Worm (Caenorhabditis elegans): ENCODE results near the gene srd-12.

srd-12 gene

ce11 chrIV:5658225-5658624, 28.2 kb upstream of the srd-12 start:
- TF ChIP-seq dao-5 (tag; optimal IDR thresholded peaks at IDR 0.05) (no peak), him-1 (tag; optimal IDR thresholded peaks at IDR 0.05) (no peak), W03F9.2 (tag; optimal IDR thresholded peaks at IDR 0.05) (no peak)

DNA sequence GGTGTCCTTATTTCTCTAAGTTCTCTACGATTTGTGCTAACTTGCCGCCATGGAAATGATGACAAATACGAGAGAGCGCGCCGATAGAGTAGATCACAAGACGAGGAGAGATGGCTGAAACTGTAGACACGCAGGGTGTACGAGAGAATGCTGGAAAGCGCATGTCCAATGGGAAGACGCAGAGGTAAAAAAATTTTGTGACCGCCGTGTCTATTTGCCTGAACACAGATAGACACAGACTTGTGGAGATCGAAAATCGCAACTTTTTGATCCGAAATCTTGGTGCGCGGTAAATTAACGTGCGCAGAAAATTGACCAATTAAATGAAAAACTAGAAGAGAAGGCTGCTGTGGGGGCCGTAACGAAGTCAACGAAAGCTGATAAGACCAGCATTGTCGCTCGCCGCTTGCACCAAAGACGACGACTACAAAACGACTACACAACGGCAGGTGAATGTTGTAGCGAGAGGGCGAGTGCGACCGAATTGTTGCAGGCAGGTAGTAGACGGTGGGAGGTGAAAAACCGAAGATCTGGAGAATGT, 27.1 kb upstream of the srd-12 start:
- TF ChIP-seq W03F9.2 (tag; optimal IDR thresholded peaks at IDR 0.05) (no peak), dao-5 (tag; optimal IDR thresholded peaks at IDR 0.05) (no peak), him-1 (tag; optimal IDR thresholded peaks at IDR 0.05) (no peak)

DNA sequence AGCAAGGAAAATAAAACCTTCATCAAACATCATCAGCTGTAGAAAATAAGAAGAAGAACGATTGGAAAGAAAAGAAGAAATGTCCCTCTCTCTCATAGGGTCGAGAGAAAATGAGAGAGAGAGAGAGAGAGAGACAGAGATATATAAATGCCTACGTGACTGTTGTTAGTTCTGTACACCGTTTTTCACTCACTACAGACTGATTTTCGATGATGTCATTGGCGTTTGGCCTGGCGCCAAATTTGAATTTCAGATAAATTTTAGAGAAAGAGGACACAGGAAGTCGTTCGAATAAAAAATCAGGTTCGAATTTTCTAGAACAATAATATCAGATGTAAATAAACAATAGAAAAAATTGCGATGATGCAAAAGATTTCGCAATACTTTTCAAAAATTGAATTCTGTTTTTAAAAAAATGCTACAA, 25.9 kb upstream of the srd-12 start:
- TF ChIP-seq dao-5 (tag; optimal IDR thresholded peaks at IDR 0.05), result no peak
- TF ChIP-seq W03F9.2 (tag; optimal IDR thresholded peaks at IDR 0.05), result no peak
- no peak for TF ChIP-seq him-1 (tag; optimal IDR thresholded peaks at IDR 0.05)

DNA sequence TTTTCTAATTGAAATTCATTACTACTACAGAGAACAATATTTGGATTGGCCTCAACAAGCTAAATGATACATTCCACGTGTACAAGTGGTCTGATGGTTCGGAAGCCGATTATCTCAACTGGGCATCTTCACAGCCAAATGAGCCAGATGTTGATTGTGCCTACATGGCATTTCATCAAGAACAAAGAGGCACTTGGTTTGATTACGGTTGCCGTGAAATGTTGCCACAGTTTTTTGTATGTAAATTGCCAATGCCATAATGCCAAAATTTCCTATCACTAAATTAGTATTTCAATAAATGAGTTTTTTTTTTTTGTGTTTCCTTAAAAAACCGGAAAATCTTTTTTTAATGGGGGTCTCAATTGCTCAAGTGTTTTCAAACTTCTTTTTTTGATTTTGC, 24.6 kb upstream of the srd-12 start:
- TF ChIP-seq W03F9.2 (tag; optimal IDR thresholded peaks at IDR 0.05) (no peak), dao-5 (tag; optimal IDR thresholded peaks at IDR 0.05) (no peak), him-1 (tag; optimal IDR thresholded peaks at IDR 0.05) (no peak)

- TF ChIP-seq dao-5 (tag; optimal IDR thresholded peaks at IDR 0.05) (no peak), him-1 (tag; optimal IDR thresholded peaks at IDR 0.05) (no peak), W03F9.2 (tag; optimal IDR thresholded peaks at IDR 0.05) (no peak)
These were observed 24.1 kb upstream of the srd-12 start for ce11 chrIV:5654203-5654602.

DNA sequence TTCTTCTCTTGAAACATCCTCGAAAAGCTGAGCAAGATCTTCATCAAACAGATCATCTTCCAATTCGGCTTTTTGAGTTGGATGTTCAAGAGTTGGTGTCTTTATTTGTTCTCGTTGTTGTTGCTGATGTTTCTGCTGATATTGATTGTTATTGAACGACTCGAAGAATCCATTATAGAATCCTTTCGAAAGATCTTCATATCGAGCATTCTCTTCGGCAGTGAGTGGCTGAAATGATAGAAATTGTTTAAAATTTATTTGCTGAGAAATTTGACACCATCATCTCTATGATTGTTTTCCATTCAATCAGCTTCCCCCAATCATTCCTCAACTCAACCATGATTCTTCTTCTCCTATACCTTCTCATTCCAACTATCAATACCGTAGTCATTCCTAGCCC, 23.6 kb upstream of the srd-12 start, which contains the start of gene clec-178:
TSS of gene clec-178 (plus strand) at position 301 of the 400 bp plus-strand sequence.
- no peak for TF ChIP-seq him-1 (tag; optimal IDR thresholded peaks at IDR 0.05)
- no peak for TF ChIP-seq dao-5 (tag; optimal IDR thresholded peaks at IDR 0.05)
- no peak for TF ChIP-seq W03F9.2 (tag; optimal IDR thresholded peaks at IDR 0.05)

DNA sequence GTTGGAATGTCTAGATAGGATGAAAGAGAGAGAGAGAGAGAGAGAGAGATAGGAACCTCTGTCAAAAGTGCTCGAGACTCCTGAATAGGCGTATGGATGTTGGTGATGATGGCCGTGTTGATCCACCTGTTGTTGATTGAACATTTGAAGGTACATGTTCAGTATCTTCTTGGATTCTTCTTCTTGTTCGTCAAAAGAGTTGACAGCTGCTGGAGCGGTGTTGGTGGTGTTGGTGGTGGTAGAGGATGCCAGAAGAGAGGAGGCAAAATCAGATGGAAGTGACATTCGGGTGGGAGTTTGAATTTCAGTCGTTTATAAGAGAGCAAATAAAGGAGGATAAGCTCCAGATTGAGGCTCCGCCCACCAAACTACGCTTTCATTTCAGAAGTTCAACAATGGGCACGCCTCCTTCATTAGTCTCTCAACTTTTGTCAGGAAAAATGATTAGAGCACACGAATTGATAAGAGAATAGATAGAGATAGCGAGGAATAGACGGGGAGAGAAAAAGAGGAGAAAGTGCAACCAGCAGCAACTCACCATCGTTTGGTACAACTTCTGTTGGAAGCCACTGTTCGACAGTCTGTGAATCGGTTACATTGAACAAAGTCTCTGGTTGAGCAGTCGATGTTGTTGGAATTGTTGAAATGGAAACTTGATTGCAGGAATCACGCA, 22.9 kb upstream of the srd-12 start:
- TF ChIP-seq W03F9.2 (tag; optimal IDR thresholded peaks at IDR 0.05), result no peak
- no peak for TF ChIP-seq him-1 (tag; optimal IDR thresholded peaks at IDR 0.05)
- no peak for TF ChIP-seq dao-5 (tag; optimal IDR thresholded peaks at IDR 0.05)

- TF ChIP-seq dao-5 (tag; optimal IDR thresholded peaks at IDR 0.05) (no peak), W03F9.2 (tag; optimal IDR thresholded peaks at IDR 0.05) (no peak), him-1 (tag; optimal IDR thresholded peaks at IDR 0.05) (no peak)
These were observed 20.8 kb upstream of the srd-12 start for ce11 chrIV:5650761-5651332.

DNA sequence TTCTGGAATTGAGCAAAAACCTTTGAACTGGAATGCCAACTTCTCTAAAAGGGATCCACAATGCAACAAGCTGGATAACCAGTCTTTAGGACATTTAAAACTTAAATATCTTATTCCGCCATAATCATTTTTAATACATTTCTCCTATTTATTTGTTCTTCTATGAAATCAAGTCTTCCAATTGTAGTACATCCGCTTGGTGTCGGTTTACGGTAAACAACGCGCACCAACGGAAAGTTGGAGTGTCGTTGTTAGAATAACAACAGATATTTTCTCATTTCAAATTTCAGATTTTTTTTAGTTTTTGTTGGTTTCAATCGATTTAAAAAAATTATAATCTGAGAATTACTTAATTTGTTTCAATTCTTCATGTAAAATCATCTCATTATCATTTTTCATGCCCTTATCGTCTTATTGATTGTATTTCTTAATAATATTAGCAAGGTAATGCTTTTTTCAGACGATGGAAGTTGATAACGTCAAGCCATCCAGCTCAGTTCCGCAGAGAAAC, 19.1 kb upstream of the srd-12 start, which contains the start of gene csn-5:
TSS of gene csn-5 (plus strand) at position 461 of the 511 bp plus-strand sequence.
- TF ChIP-seq him-1 (tag; optimal IDR thresholded peaks at IDR 0.05) (no peak), dao-5 (tag; optimal IDR thresholded peaks at IDR 0.05) (no peak), W03F9.2 (tag; optimal IDR thresholded peaks at IDR 0.05) (no peak)

ce11 chrIV:5645514-5646052, 15.5 kb upstream of the srd-12 start, which contains the start of the genes srd-8 and B0547.2:
Gene srd-8, minus strand, starts transcription at chrIV:5645614.
Gene B0547.2, plus strand, starts transcription at chrIV:5646002.
- no peak for TF ChIP-seq W03F9.2 (tag; optimal IDR thresholded peaks at IDR 0.05)
- TF ChIP-seq dao-5 (tag; optimal IDR thresholded peaks at IDR 0.05), result no peak

DNA sequence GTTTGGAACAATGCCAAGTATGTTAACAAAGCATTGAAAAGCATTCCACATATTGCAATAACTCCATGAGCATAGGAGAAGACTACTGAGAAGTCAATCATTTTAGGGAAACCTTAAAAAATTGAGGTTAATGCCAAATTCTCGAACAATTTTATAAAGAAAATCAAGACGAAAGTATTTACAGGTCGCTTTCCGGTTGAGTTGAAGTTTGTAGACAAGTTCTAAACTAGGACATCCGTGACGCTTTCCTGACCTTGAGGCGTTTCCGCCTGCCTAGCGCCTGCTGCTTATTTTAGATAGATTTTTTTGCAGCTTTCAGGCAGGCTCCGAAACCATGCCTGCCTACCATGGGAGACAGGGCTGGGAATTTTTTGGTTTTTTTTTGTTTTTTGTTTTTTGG, 5.5 kb upstream of the srd-12 start, which contains the start of gene srd-13:
TSS of gene srd-13 (minus strand) at position 101 of the 400 bp plus-strand sequence.
- TF ChIP-seq dao-5 (tag; optimal IDR thresholded peaks at IDR 0.05), result no peak
- no peak for TF ChIP-seq him-1 (tag; optimal IDR thresholded peaks at IDR 0.05)
- no peak for TF ChIP-seq W03F9.2 (tag; optimal IDR thresholded peaks at IDR 0.05)

- TF ChIP-seq him-1 (tag; optimal IDR thresholded peaks at IDR 0.05) (no peak), W03F9.2 (tag; optimal IDR thresholded peaks at IDR 0.05) (no peak), dao-5 (tag; optimal IDR thresholded peaks at IDR 0.05) (no peak)
These were observed 2.5 kb upstream of the srd-12 start for ce11 chrIV:5632536-5632935.

DNA sequence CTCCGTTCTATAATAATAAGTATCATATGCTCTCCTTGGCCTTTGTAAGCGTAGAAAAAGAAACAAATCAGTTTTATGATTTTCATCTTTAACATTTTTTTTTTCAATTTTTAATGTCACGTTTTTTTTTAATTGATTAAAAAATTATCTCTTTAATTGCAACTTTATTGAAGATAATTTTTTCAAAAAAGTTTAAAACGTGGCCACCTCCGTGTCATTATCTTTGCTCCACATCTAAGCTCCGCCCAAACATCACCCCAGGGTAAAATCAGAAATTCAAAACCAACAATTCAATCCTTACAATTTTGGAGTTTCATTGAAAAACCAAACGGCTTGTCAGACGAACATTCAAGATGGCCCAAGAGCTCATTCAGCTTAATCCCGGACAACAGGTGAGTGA, 1.6 kb upstream of the srd-12 start, which contains the start of gene ttbk-8.2:
TSS of gene ttbk-8.2 (plus strand) at position 301 of the 400 bp plus-strand sequence.
- TF ChIP-seq dao-5 (tag; optimal IDR thresholded peaks at IDR 0.05), result no peak

ce11 chrIV:5627056-5627455, 3.0 kb downstream of the srd-12 start, which contains the start of gene srsx-14:
Gene srsx-14, minus strand, starts transcription at chrIV:5627156.
- TF ChIP-seq dao-5 (tag; optimal IDR thresholded peaks at IDR 0.05), result no peak
- no peak for TF ChIP-seq W03F9.2 (tag; optimal IDR thresholded peaks at IDR 0.05)
- TF ChIP-seq him-1 (tag; optimal IDR thresholded peaks at IDR 0.05), result no peak

Data from whole organism, L4/young adult.